Worm (Caenorhabditis elegans): ENCODE measurements around the gene tap-1.

Gene tap-1

ce11 chrX:14599245-14599644, 9.8 kb downstream of the tap-1 start, which contains the start of gene C44H4.6:
C44H4.6 (minus strand) TSS chrX:14599345.
- TF ChIP-seq nfya-1 (tag; optimal IDR thresholded peaks at IDR 0.05; ENCODE audit: borderline replicate concordance, insufficient read depth) (no peak), dox-1 (GFP tag; IDR thresholded peaks at IDR 0.05) (no peak), Y53G8AR.9 (GFP tag; conservative IDR thresholded peaks at IDR 0.05) (no peak), somi-1 (GFP tag; optimal IDR thresholded peaks at IDR 0.05) (no peak), ceh-79 (tag; optimal IDR thresholded peaks at IDR 0.05) (no peak), B0019.2 (GFP tag; conservative IDR thresholded peaks at IDR 0.05) (no peak), hmg-1.2 (GFP tag; IDR thresholded peaks at IDR 0.05) (no peak), let-607 (tag; optimal IDR thresholded peaks at IDR 0.05) (no peak), C17E4.6 (GFP tag; IDR thresholded peaks at IDR 0.05) (no peak), B0035.1 (tag; optimal IDR thresholded peaks at IDR 0.05) (no peak), pbrm-1 (GFP tag; IDR thresholded peaks at IDR 0.05) (no peak), snpc-1.1 (tag; optimal IDR thresholded peaks at IDR 0.05; ENCODE audit: insufficient read depth) (no peak), lin-40 (tag; optimal IDR thresholded peaks at IDR 0.05) (no peak), sptf-2 (GFP tag; optimal IDR thresholded peaks at IDR 0.05) (no peak), aptf-2 (GFP tag; conservative IDR thresholded peaks at IDR 0.05) (no peak), efl-1 (GFP tag; optimal IDR thresholded peaks at IDR 0.05) (no peak), ztf-18 (tag; optimal IDR thresholded peaks at IDR 0.05) (no peak)

- TF ChIP-seq K11D2.4 (GFP tag; IDR thresholded peaks at IDR 0.05) (0 out of 2 replicates have a peak, but pooled peaks have one; percentile 17), akir-1 (GFP tag; optimal IDR thresholded peaks at IDR 0.05) (peak; percentile 8), lin-35 (GFP tag; optimal IDR thresholded peaks at IDR 0.05) (no peak), gei-17 (GFP tag; optimal IDR thresholded peaks at IDR 0.05) (peak; percentile 41), unc-62 (GFP tag; optimal IDR thresholded peaks at IDR 0.05) (no peak), somi-1 (GFP tag; optimal IDR thresholded peaks at IDR 0.05) (peak; percentile 9), B0019.2 (GFP tag; conservative IDR thresholded peaks at IDR 0.05) (no peak), rec-8 (tag; optimal IDR thresholded peaks at IDR 0.05) (no peak), ztf-18 (tag; optimal IDR thresholded peaks at IDR 0.05) (no peak), snpc-3.4 (tag; optimal IDR thresholded peaks at IDR 0.05) (no peak), ZK185.1 (tag; optimal IDR thresholded peaks at IDR 0.05; ENCODE audit: poor library complexity, severe bottlenecking) (peak; percentile 31), athp-1 (tag; optimal IDR thresholded peaks at IDR 0.05) (no peak), ccch-3 (GFP tag; optimal IDR thresholded peaks at IDR 0.05) (no peak), let-607 (tag; optimal IDR thresholded peaks at IDR 0.05) (peak in 1 of 2 experiments; percentile 47), attf-3 (GFP tag; conservative IDR thresholded peaks at IDR 0.05) (no peak), tbx-9 (tag; optimal IDR thresholded peaks at IDR 0.05; ENCODE audit: borderline replicate concordance) (no peak), dox-1 (GFP tag; IDR thresholded peaks at IDR 0.05) (no peak), egl-18 (GFP tag; IDR thresholded peaks at IDR 0.05) (no peak), die-1 (tag; optimal IDR thresholded peaks at IDR 0.05) (no peak), Y95B8A.8 (GFP tag; IDR thresholded peaks at IDR 0.05) (no peak), egrh-3 (GFP tag; IDR thresholded peaks at IDR 0.05) (peak; percentile 61), ztf-22 (GFP tag; optimal IDR thresholded peaks at IDR 0.05) (no peak), B0336.3 (GFP tag; IDR thresholded peaks at IDR 0.05) (no peak), Y53F4B.3 (GFP tag; IDR thresholded peaks at IDR 0.05) (no peak), nhr-27 (tag; optimal IDR thresholded peaks at IDR 0.05) (no peak), repo-1 (tag; optimal IDR thresholded peaks at IDR 0.05) (no peak), madf-3 (GFP tag; IDR thresholded peaks at IDR 0.05) (no peak), snpc-1.1 (tag; optimal IDR thresholded peaks at IDR 0.05; ENCODE audit: insufficient read depth) (no peak), ets-4 (GFP tag; optimal IDR thresholded peaks at IDR 0.05) (peak; percentile 61), Y56A3A.18 (GFP tag; IDR thresholded peaks at IDR 0.05) (no peak), ceh-91 (GFP tag; IDR thresholded peaks at IDR 0.05) (no peak), tlf-1 (GFP tag; optimal IDR thresholded peaks at IDR 0.05) (no peak), hlh-26 (GFP tag; conservative IDR thresholded peaks at IDR 0.05) (no peak), ceh-79 (tag; optimal IDR thresholded peaks at IDR 0.05) (no peak), chd-7 (tag; optimal IDR thresholded peaks at IDR 0.05) (no peak), B0035.1 (tag; optimal IDR thresholded peaks at IDR 0.05) (no peak)
These were observed 13.3 kb downstream of the tap-1 start, which contains the start of gene eor-2 for ce11 chrX:14602676-14603075. eor-2 (plus strand) TSS chrX:14603017.
